Worm (Caenorhabditis elegans) whole organism, late embryonic: ENCODE data around the gene smg-9.

Source experiments
- F13H6.1 ChIP-seq: sonication (generic microtip); optimal IDR thresholded peaks from 2 replicates; lab custom pipeline; 2016; ENCODE audit warnings: missing genetic modification characterization, missing compliant biosample characterization
- T23F11.4 ChIP-seq: fragments of 200-800 bp; sonication (Bioruptor generic); optimal IDR thresholded peaks from 2 replicates; lab custom pipeline; 2018; ENCODE audit warnings: mild to moderate bottlenecking, missing genetic modification characterization, missing compliant biosample characterization
- ama-1 ChIP-seq: fragments of 150-350 bp; optimal IDR thresholded peaks from 2 replicates; lab custom pipeline; 2014
- ceh-34 ChIP-seq: sonication (generic microtip); optimal IDR thresholded peaks from 2 replicates; lab custom pipeline; 2016; ENCODE audit warnings: mild to moderate bottlenecking, missing genetic modification characterization, missing compliant biosample characterization
- hlh-8 ChIP-seq: sonication (generic microtip); optimal IDR thresholded peaks from 2 replicates; lab custom pipeline; 2016; ENCODE audit warnings: missing genotype, missing genetic modification characterization, missing compliant biosample characterization
- nhr-11 ChIP-seq: fragments of 150-350 bp; optimal IDR thresholded peaks from 2 replicates; lab custom pipeline; 2014; ENCODE audit warnings: missing biosample characterization, missing genetic modification characterization
- pag-3 ChIP-seq: sonication (generic microtip); optimal IDR thresholded peaks from 2 replicates; lab custom pipeline; 2016; ENCODE audit warnings: missing compliant biosample characterization, missing genetic modification characterization, borderline replicate concordance
- tbx-2 ChIP-seq: sonication (generic microtip); optimal IDR thresholded peaks from 2 replicates; lab custom pipeline; 2016; ENCODE audit warnings: missing genetic modification characterization, missing compliant biosample characterization
- unc-3 ChIP-seq, 2 experiments: fragments of 200-800 bp in 1 of 2; sonication (Bioruptor generic) in 1 of 2; sonication (generic microtip) in 1 of 2; conservative IDR thresholded peaks in 1 of 2; optimal IDR thresholded peaks in 1 of 2; 2 replicates each; pipeline versions ENCODE4 v1.3.6 to Lab custom; 2016 to 2022; ENCODE audit warnings: missing compliant biosample characterization in 2 of 2, missing genetic modification characterization in 2 of 2, missing genetic modification reagents in 1 of 2

DNA sequence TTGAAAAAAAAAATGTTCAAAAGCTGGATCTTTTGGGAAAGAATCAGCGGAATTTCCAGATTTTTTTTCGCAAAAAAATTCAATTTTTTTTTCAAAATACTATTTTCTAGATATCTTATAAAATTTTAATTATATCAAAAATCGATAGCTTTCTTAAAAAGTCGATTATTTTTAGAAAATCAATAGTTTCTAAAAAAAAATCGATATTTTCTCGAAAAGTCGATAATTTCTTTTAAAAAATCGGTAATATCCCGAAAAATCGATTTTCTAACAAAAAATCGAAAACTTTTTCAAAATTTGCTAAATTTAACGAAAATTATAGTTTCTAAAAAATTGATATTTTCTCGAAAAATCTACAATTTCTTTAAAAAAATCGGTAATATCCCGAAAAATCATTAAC lies 16.2 kb upstream of the smg-9 start:
- TF ChIP-seq tbx-2 (tag; lab: Kevin White, UChicago) (no peak), F13H6.1 (no peak), ceh-34 (tag; lab: Kevin White, UChicago) (no peak), nhr-11 (tag; lab: Kevin White, UChicago) (no peak), pag-3 (no peak), unc-3 (GFP tag; conservative IDR thresholded peaks at IDR 0.05; lab: Robert Waterston, UW) (no peak), unc-3 (tag; optimal IDR thresholded peaks at IDR 0.05; lab: Kevin White, UChicago) (no peak), T23F11.4 (GFP tag; lab: Kevin White, UChicago) (no peak), hlh-8 (tag; lab: Kevin White, UChicago) (no peak), ama-1 (lab: Kevin White, UChicago) (no peak)
